Fruit fly (Drosophila melanogaster) whole organism, wandering third instar larva: ENCODE data around the gene CG13893.

Source experiments
- GATAd ChIP-seq: sonication (Bioruptor generic); optimal IDR thresholded peaks from 2 replicates; lab custom pipeline; 2016; ENCODE audit warnings: missing biosample characterization, missing genetic modification characterization
- Hr83 ChIP-seq: fragments of 200-300 bp; sonication (Bioruptor generic); optimal IDR thresholded peaks from 2 replicates; lab custom pipeline; 2016; ENCODE audit warnings: missing biosample characterization, mild to moderate bottlenecking, missing genetic modification characterization, moderate library complexity; ENCODE audit not compliant: poor library complexity, severe bottlenecking
- OdsH ChIP-seq: fragments of 200-800 bp; sonication (Bioruptor generic); optimal IDR thresholded peaks from 2 replicates; lab custom pipeline; 2016; ENCODE audit warnings: missing biosample characterization, mild to moderate bottlenecking, missing genetic modification characterization
- psq ChIP-seq: fragments of 200-800 bp; sonication (Bioruptor generic); optimal IDR thresholded peaks from 3 replicates; lab custom pipeline; 2017; ENCODE audit warnings: missing biosample characterization, mild to moderate bottlenecking, missing genetic modification characterization, moderate library complexity

dm6 chr3L:593102-593501 lies 10.7 kb downstream of the CG13893 start, which contains the start of gene MED14:
- TF ChIP-seq GATAd (GFP tag; lab: Kevin White, UChicago) (no peak), psq (GFP tag; lab: Kevin White, UChicago) (no peak), OdsH (GFP tag; lab: Kevin White, UChicago) (no peak), Hr83 (GFP tag; lab: Kevin White, UChicago) (no peak)
